Fruit fly (Drosophila melanogaster): ENCODE measurements around the gene FoxK.

- TF ChIP-seq CG34406 (GFP tag; optimal IDR thresholded peaks at IDR 0.05) (no peak), CG10669 (GFP tag; optimal IDR thresholded peaks at IDR 0.05) (no peak), Hr4 (GFP tag; optimal IDR thresholded peaks at IDR 0.05) (no peak), Lpt (GFP tag; optimal IDR thresholded peaks at IDR 0.05) (peak; percentile 54), Sox102F (GFP tag; optimal IDR thresholded peaks at IDR 0.05) (no peak), CG11902 (GFP tag; optimal IDR thresholded peaks at IDR 0.05) (no peak), Met (GFP tag; optimal IDR thresholded peaks at IDR 0.05) (no peak), CG9139 (GFP tag; optimal IDR thresholded peaks at IDR 0.05) (no peak), CG8119 (GFP tag; IDR thresholded peaks at IDR 0.05) (peak; percentile 25; the same call in 1 of the 3 replicates), ss (GFP tag; optimal IDR thresholded peaks at IDR 0.05) (no peak), CG3919 (GFP tag; optimal IDR thresholded peaks at IDR 0.05) (no peak), Sox14 (GFP tag; optimal IDR thresholded peaks at IDR 0.05) (no peak)
Measured at dm6 chr3L:11138862-11139261, 18.3 kb upstream of the FoxK start.
